5 fruit fly cellular contexts compared by ENCODE assay signal in the genomic region with DNA sequence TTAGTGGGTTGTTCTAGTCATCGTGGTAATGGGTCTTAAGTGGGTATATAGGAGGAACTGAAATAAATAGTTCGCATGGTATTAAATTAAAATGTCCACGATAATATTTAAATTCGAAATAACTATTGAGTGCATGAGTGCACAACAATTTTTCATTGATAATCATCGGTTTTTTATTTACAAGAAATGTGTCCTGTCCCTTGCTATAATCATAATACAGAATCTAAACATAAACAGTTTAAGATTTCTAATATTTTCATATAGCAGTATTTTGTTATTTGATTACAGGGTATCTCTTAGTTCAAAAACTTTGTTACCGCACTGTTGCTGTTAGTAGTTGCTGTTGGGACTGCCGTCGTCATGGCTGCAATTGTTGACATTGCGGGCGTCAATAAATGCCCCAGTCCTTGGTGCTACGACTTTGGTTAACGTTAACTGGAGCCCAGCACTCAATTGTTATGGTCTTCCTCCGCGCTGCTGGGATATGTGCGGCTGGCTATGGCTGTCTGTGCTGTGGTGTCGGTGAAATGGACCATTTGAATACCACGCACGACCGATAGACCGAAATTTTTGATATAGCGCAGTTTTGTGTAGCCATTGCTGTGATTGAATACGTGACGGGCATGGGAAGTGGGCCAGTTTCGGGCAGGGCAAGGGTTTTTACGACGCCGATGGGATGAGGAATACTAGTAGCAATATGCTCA.
TF ChIP-seq lines count a peak whose summit lies in the region.

No protein-coding gene starts in this region.

- no peak for TF ChIP-seq CTCF in whole organism, embryonic (GFP tag; optimal IDR thresholded peaks at IDR 0.05; lab: Kevin White, UChicago)

TF ChIP-seq in whole organism, adult, 20 proteins besides CTCF, POLR2A, EP300 and RAD21:
- TF ChIP-seq CG7045 (GFP tag; optimal IDR thresholded peaks at IDR 0.05; lab: Kevin White, UChicago) (no peak), cnc (optimal IDR thresholded peaks at IDR 0.05; lab: Kevin White, UChicago) (no peak), kay (GFP tag; lab: Kevin White, UChicago; ENCODE audit: borderline replicate concordance) (no peak), CG7101 (tag; optimal IDR thresholded peaks at IDR 0.05; lab: Kevin White, UChicago) (no peak), CG5204 (GFP tag; optimal IDR thresholded peaks at IDR 0.05; lab: Kevin White, UChicago) (peak; percentile 5), tj (GFP tag; optimal IDR thresholded peaks at IDR 0.05; lab: Kevin White, UChicago) (no peak)

TF ChIP-seq in whole organism, embryonic, 481 proteins besides CTCF, POLR2A, EP300 and RAD21 (continues in another document):
- TF ChIP-seq stc (GFP tag; IDR thresholded peaks at IDR 0.05; lab: Robert Waterston, UW) (no peak), HmgZ (tag; optimal IDR thresholded peaks at IDR 0.05; lab: Kevin White, UChicago) (peak; percentile 17), CG8924 (tag; optimal IDR thresholded peaks at IDR 0.05; lab: Kevin White, UChicago) (peak; percentile 65), cato (GFP tag; optimal IDR thresholded peaks at IDR 0.05; lab: Kevin White, UChicago; ENCODE audit: borderline replicate concordance) (no peak), CG4424 (GFP tag; optimal IDR thresholded peaks at IDR 0.05; lab: Kevin White, UChicago) (peak; percentile 34), ranshi (GFP tag; IDR thresholded peaks at IDR 0.05; lab: Robert Waterston, UW) (no peak), al (GFP tag; IDR thresholded peaks at IDR 0.05; lab: Robert Waterston, UW) (no peak), fru (optimal IDR thresholded peaks at IDR 0.05; lab: Kevin White, UChicago) (no peak), Sry-δ (GFP tag; optimal IDR thresholded peaks at IDR 0.05; lab: Kevin White, UChicago) (no peak), HHEX (GFP tag; optimal IDR thresholded peaks at IDR 0.05; lab: Kevin White, UChicago) (peak; percentile 31), gro (GFP tag; optimal IDR thresholded peaks at IDR 0.05; lab: Kevin White, UChicago) (peak; percentile 58), HLH4C (GFP tag; IDR thresholded peaks at IDR 0.05; lab: Robert Waterston, UW; ENCODE audit: partially characterized antibody) (no peak), sens (GFP tag; lab: Kevin White, UChicago) (peak; percentile 86), E2f2 (GFP tag; IDR thresholded peaks at IDR 0.05; lab: Robert Waterston, UW) (peak; percentile 11; the same call in 1 of the 2 replicates), wor (GFP tag; IDR thresholded peaks at IDR 0.05; lab: Robert Waterston, UW) (no peak), CG10147 (GFP tag; optimal IDR thresholded peaks at IDR 0.05; lab: Kevin White, UChicago) (peak; percentile 78), CG6854 (GFP tag; optimal IDR thresholded peaks at IDR 0.05; lab: Kevin White, UChicago) (peak; percentile 39), Scr (GFP tag; IDR thresholded peaks at IDR 0.05; lab: Robert Waterston, UW; ENCODE audit: partially characterized antibody) (no peak), Hand (GFP tag; optimal IDR thresholded peaks at IDR 0.05; lab: Kevin White, UChicago) (peak; percentile 66)

TF ChIP-seq in whole organism, prepupa, 60 proteins besides CTCF, POLR2A, EP300 and RAD21 (continues in another document):
- TF ChIP-seq achi (GFP tag; optimal IDR thresholded peaks at IDR 0.05; lab: Kevin White, UChicago): peak; percentile 21
- peak in 1 of 2 experiments; percentile 28 for TF ChIP-seq salr (GFP tag; optimal IDR thresholded peaks at IDR 0.05; lab: Kevin White, UChicago)
- TF ChIP-seq CG8632 (GFP tag; optimal IDR thresholded peaks at IDR 0.05; lab: Kevin White, UChicago): no peak
- no peak for TF ChIP-seq CG9139 (GFP tag; optimal IDR thresholded peaks at IDR 0.05; lab: Kevin White, UChicago)
- TF ChIP-seq CG3032 (tag; optimal IDR thresholded peaks at IDR 0.05; lab: Kevin White, UChicago): no peak
- peak; percentile 36 for TF ChIP-seq OdsH (GFP tag; optimal IDR thresholded peaks at IDR 0.05; lab: Kevin White, UChicago)
- TF ChIP-seq pdm3 (GFP tag; optimal IDR thresholded peaks at IDR 0.05; lab: Kevin White, UChicago): peak; percentile 16
- TF ChIP-seq CG8119 (GFP tag; IDR thresholded peaks at IDR 0.05; lab: Robert Waterston, UW): peak; percentile 26; the same call in 1 of the 3 replicates
- TF ChIP-seq Smox (GFP tag; optimal IDR thresholded peaks at IDR 0.05; lab: Kevin White, UChicago): no peak
- no peak for TF ChIP-seq fkh (GFP tag; optimal IDR thresholded peaks at IDR 0.05; lab: Kevin White, UChicago)
- TF ChIP-seq Ets96B (tag; optimal IDR thresholded peaks at IDR 0.05; lab: Kevin White, UChicago): no peak
- peak; percentile 6 for TF ChIP-seq dsx (GFP tag; optimal IDR thresholded peaks at IDR 0.05; lab: Kevin White, UChicago; ENCODE audit: poor library complexity, severe bottlenecking)
- peak; percentile 41; the same call in 1 of the 2 replicates for TF ChIP-seq CG15336 (GFP tag; IDR thresholded peaks at IDR 0.05; lab: Robert Waterston, UW)
- TF ChIP-seq CG32006 (GFP tag; optimal IDR thresholded peaks at IDR 0.05; lab: Kevin White, UChicago): peak; percentile 67
- peak; percentile 45 for TF ChIP-seq Hr4 (GFP tag; optimal IDR thresholded peaks at IDR 0.05; lab: Kevin White, UChicago)
- no peak for TF ChIP-seq Gug (GFP tag; IDR thresholded peaks at IDR 0.05; lab: Robert Waterston, UW)
- no peak for TF ChIP-seq CG6854 (GFP tag; optimal IDR thresholded peaks at IDR 0.05; lab: Kevin White, UChicago)
- 0 out of 3 replicates have a peak, but pooled peaks have one; percentile 26 for TF ChIP-seq CG6163 (GFP tag; IDR thresholded peaks at IDR 0.05; lab: Robert Waterston, UW)
- TF ChIP-seq CG6276 (GFP tag; optimal IDR thresholded peaks at IDR 0.05; lab: Kevin White, UChicago): peak; percentile 3

TF ChIP-seq in whole organism, pupa, 21 proteins besides CTCF, POLR2A, EP300 and RAD21:
- peak; percentile 43 for TF ChIP-seq CG8159 (tag; optimal IDR thresholded peaks at IDR 0.05; lab: Kevin White, UChicago)
- TF ChIP-seq CG4496 (GFP tag; IDR thresholded peaks at IDR 0.05; lab: Robert Waterston, UW): 0 out of 3 replicates have a peak, but pooled peaks have one; percentile 10
- no peak for TF ChIP-seq Snoo (tag; optimal IDR thresholded peaks at IDR 0.05; lab: Kevin White, UChicago)
- no peak for TF ChIP-seq D1 (tag; optimal IDR thresholded peaks at IDR 0.05; lab: Kevin White, UChicago)
- TF ChIP-seq CG14655 (GFP tag; optimal IDR thresholded peaks at IDR 0.05; lab: Kevin White, UChicago): peak; percentile 60
- TF ChIP-seq CG10348 (GFP tag; IDR thresholded peaks at IDR 0.05; lab: Robert Waterston, UW): no peak
- peak; percentile 19 for TF ChIP-seq CG15710 (tag; optimal IDR thresholded peaks at IDR 0.05; lab: Kevin White, UChicago)
- 0 out of 2 replicates have a peak, but pooled peaks have one; percentile 13 for TF ChIP-seq CG12605 (GFP tag; IDR thresholded peaks at IDR 0.05; lab: Robert Waterston, UW)
- no peak for TF ChIP-seq fd96Ca (GFP tag; IDR thresholded peaks at IDR 0.05; lab: Robert Waterston, UW)
- TF ChIP-seq CG9948 (tag; optimal IDR thresholded peaks at IDR 0.05; lab: Kevin White, UChicago): peak; percentile 50
- TF ChIP-seq Ets98B (GFP tag; IDR thresholded peaks at IDR 0.05; lab: Robert Waterston, UW): no peak
- TF ChIP-seq Pif1A (GFP tag; optimal IDR thresholded peaks at IDR 0.05; lab: Kevin White, UChicago): peak; percentile 14
- no peak for TF ChIP-seq CG34367 (tag; optimal IDR thresholded peaks at IDR 0.05; lab: Kevin White, UChicago)
- TF ChIP-seq rn (GFP tag; IDR thresholded peaks at IDR 0.05; lab: Robert Waterston, UW): no peak
- TF ChIP-seq CG32121 (GFP tag; IDR thresholded peaks at IDR 0.05; lab: Robert Waterston, UW): 0 out of 2 replicates have a peak, but pooled peaks have one; percentile 15
- no peak for TF ChIP-seq EcR (GFP tag; optimal IDR thresholded peaks at IDR 0.05; lab: Kevin White, UChicago)
- TF ChIP-seq CG8301 (tag; optimal IDR thresholded peaks at IDR 0.05; lab: Kevin White, UChicago): peak; percentile 57
- peak; percentile 29 for TF ChIP-seq CG17806 (tag; optimal IDR thresholded peaks at IDR 0.05; lab: Kevin White, UChicago)
- no peak for TF ChIP-seq CG13204 (GFP tag; optimal IDR thresholded peaks at IDR 0.05; lab: Kevin White, UChicago)

TF ChIP-seq in whole organism, wandering third instar larva, 38 proteins besides CTCF, POLR2A, EP300 and RAD21:
- TF ChIP-seq Myc (optimal IDR thresholded peaks at IDR 0.05; lab: Kevin White, UChicago) (no peak), sv (GFP tag; optimal IDR thresholded peaks at IDR 0.05; lab: Kevin White, UChicago) (peak; percentile 17), Mio (GFP tag; optimal IDR thresholded peaks at IDR 0.05; lab: Kevin White, UChicago) (no peak), CG9705 (GFP tag; optimal IDR thresholded peaks at IDR 0.05; lab: Kevin White, UChicago) (no peak), Dif (GFP tag; optimal IDR thresholded peaks at IDR 0.05; lab: Kevin White, UChicago; ENCODE audit: partially characterized antibody) (no peak)
